Worm (Caenorhabditis elegans) whole organism, young adult: ENCODE data around the gene F38B6.2.

Experiments
- B0035.1 ChIP-seq: sonication (generic microtip); optimal IDR thresholded peaks from 2 replicates; lab custom pipeline; 2016; ENCODE audit warnings: missing genetic modification characterization, mild to moderate bottlenecking, missing compliant biosample characterization, missing genotype, missing genetic modification reagents
- T07F8.4 ChIP-seq: sonication (generic microtip); optimal IDR thresholded peaks from 2 replicates; lab custom pipeline; 2016; ENCODE audit warnings: mild to moderate bottlenecking, missing genetic modification characterization, moderate library complexity, missing compliant biosample characterization
- Y53F4B.3 ChIP-seq: fragments of 200-800 bp; sonication (Bioruptor generic); IDR thresholded peaks from 2 replicates; pipeline ENCODE4 v1.3.6; 2022; ENCODE audit warnings: missing genetic modification reagents, missing genetic modification characterization, missing compliant biosample characterization
- atf-7 ChIP-seq: sonication (generic microtip); optimal IDR thresholded peaks from 2 replicates; lab custom pipeline; 2017; ENCODE audit warnings: mild to moderate bottlenecking, missing genetic modification characterization, missing compliant biosample characterization
- bed-1 ChIP-seq: fragments of 200-800 bp; sonication (Bioruptor generic); IDR thresholded peaks from 2 replicates; pipeline ENCODE4 v1.3.6; 2022; ENCODE audit warnings: missing genetic modification reagents, missing genetic modification characterization, missing compliant biosample characterization
- ets-4 ChIP-seq: fragments of 200-800 bp; sonication (Bioruptor generic); optimal IDR thresholded peaks from 2 replicates; lab custom pipeline; 2018; ENCODE audit warnings: mild to moderate bottlenecking, missing genetic modification characterization, missing compliant biosample characterization
- hmg-20 ChIP-seq: fragments of 200-800 bp; sonication (Bioruptor generic); IDR thresholded peaks from 2 replicates; pipeline ENCODE4 v1.3.6; 2022; ENCODE audit warnings: missing genetic modification reagents, missing genetic modification characterization, missing compliant biosample characterization
- lin-35 ChIP-seq, 3 experiments: fragments of 150-350 bp in 2 of 3; sonication (generic microtip) in 1 of 3; optimal IDR thresholded peaks; 2 replicates each; lab custom pipeline; 2014 to 2018; ENCODE audit warnings: missing biosample characterization in 3 of 3, missing genetic modification characterization in 3 of 3, missing genetic modification reagents in 3 of 3
- nfya-1 ChIP-seq: sonication (generic microtip); optimal IDR thresholded peaks from 2 replicates; lab custom pipeline; 2017; ENCODE audit warnings: antibody characterized with exemption, missing compliant biosample characterization, missing genetic modification characterization, borderline replicate concordance; ENCODE audit not compliant: insufficient read depth
- nhr-27 ChIP-seq: fragments of 200-800 bp; sonication (Bioruptor generic); optimal IDR thresholded peaks from 2 replicates; lab custom pipeline; 2018; ENCODE audit warnings: mild to moderate bottlenecking, missing genetic modification characterization, moderate library complexity, missing compliant biosample characterization
- pha-4 ChIP-seq: fragments of 150-350 bp; sonication (generic microtip); optimal IDR thresholded peaks from 2 replicates; lab custom pipeline; 2014; ENCODE audit warnings: missing biosample characterization, missing genetic modification reagents, missing genetic modification characterization
- tbx-9 ChIP-seq: sonication (generic microtip); optimal IDR thresholded peaks from 2 replicates; lab custom pipeline; 2016; ENCODE audit warnings: borderline replicate concordance, missing genetic modification characterization, inconsistent platforms, missing compliant biosample characterization
- unc-62 ChIP-seq: fragments of 150-350 bp; optimal IDR thresholded peaks from 2 replicates; lab custom pipeline; 2014; ENCODE audit warnings: missing biosample characterization, missing genetic modification reagents, missing genetic modification characterization

- TF ChIP-seq hmg-20 (GFP tag; lab: Robert Waterston, UW): no peak
- TF ChIP-seq pha-4 (tag; lab: Kevin White, UChicago): peak; percentile 17
- no peak for TF ChIP-seq nhr-27 (tag; lab: Kevin White, UChicago)
- no peak for TF ChIP-seq Y53F4B.3
- TF ChIP-seq T07F8.4 (tag; lab: Kevin White, UChicago): no peak
- no peak for TF ChIP-seq bed-1 (GFP tag; lab: Robert Waterston, UW)
- TF ChIP-seq ets-4 (GFP tag; lab: Kevin White, UChicago): peak; percentile 62
- TF ChIP-seq nfya-1 (tag; lab: Kevin White, UChicago): no peak
- peak; percentile 71 for TF ChIP-seq atf-7 (tag; lab: Kevin White, UChicago)
- TF ChIP-seq unc-62: peak; percentile 77
- no peak for TF ChIP-seq B0035.1
- TF ChIP-seq lin-35 (GFP tag; optimal IDR thresholded peaks at IDR 0.05; lab: Kevin White, UChicago): no peak
- no peak for TF ChIP-seq tbx-9 (tag; lab: Kevin White, UChicago)
Observed at ce11 chrX:6747906-6748356, 49.6 kb downstream of the F38B6.2 start.
